Fruit fly (Drosophila melanogaster) whole organism, prepupa: Measurements from ENCODE around the gene CG42869.

ENCODE experiments used
- CG10669 ChIP-seq: fragments of 200-800 bp; sonication (Bioruptor generic); optimal IDR thresholded peaks from 3 replicates; lab custom pipeline; 2018; ENCODE audit warnings: missing biosample characterization, mild to moderate bottlenecking, missing genetic modification characterization, moderate library complexity
- CG6163 ChIP-seq: fragments of 200-800 bp; sonication (Bioruptor generic); IDR thresholded peaks from 3 replicates; pipeline ENCODE4 v1.3.6; 2022; ENCODE audit warnings: missing biosample characterization, missing genetic modification characterization
- Sox15 ChIP-seq: fragments of 200-800 bp; sonication (Bioruptor generic); optimal IDR thresholded peaks from 3 replicates; lab custom pipeline; 2016; ENCODE audit warnings: missing biosample characterization, missing genetic modification characterization
- dac ChIP-seq: fragments of 200-800 bp; sonication (Bioruptor generic); optimal IDR thresholded peaks from 2 replicates; lab custom pipeline; 2017; ENCODE audit warnings: missing biosample characterization, mild to moderate bottlenecking, missing genetic modification characterization
- topi ChIP-seq: fragments of 200-800 bp; sonication (Bioruptor generic); optimal IDR thresholded peaks from 3 replicates; lab custom pipeline; 2016; ENCODE audit warnings: missing biosample characterization, missing genetic modification characterization

- TF ChIP-seq topi (GFP tag; lab: Kevin White, UChicago) = peak; percentile 22
- TF ChIP-seq Sox15 = peak; percentile 28
- no peak for TF ChIP-seq CG10669
- peak; percentile 87 for TF ChIP-seq CG6163 (GFP tag; lab: Robert Waterston, UW)
- peak; percentile 74 for TF ChIP-seq dac (GFP tag; lab: Kevin White, UChicago)
Observed at dm6 chr3R:21732901-21733300, 3.7 kb downstream of the CG42869 start.
